Worm (Caenorhabditis elegans): Measurements from ENCODE around the gene C27H5.2.

Gene C27H5.2

DNA sequence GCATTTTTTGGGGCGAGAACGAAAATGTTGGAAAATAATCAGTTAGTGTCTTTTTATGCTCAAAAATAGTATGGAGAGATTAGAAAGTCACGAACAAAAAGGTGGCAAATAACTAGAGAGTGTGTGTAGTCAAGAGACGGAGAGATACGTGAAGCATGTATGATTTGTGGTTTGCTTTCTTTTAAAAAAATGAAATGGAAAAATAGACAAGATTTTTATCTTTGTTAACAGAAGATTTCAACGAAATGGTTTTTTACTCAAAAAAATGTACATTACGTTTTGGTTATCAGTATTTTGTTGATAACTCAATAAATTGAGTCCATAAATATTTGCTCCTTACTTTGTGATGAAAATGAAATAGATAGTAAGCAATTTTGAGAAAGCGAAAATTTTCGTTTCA, 52.8 kb downstream of the C27H5.2 start, which contains the start of gene dhs-7:
Gene dhs-7, minus strand, starts transcription at position 277 of the 400 bp plus-strand sequence.
- TF ChIP-seq nhr-80 (tag; optimal IDR thresholded peaks at IDR 0.05) (peak; percentile 25), tbx-9 (tag; optimal IDR thresholded peaks at IDR 0.05; ENCODE audit: borderline replicate concordance) (no peak), ets-4 (GFP tag; optimal IDR thresholded peaks at IDR 0.05) (no peak)

DNA sequence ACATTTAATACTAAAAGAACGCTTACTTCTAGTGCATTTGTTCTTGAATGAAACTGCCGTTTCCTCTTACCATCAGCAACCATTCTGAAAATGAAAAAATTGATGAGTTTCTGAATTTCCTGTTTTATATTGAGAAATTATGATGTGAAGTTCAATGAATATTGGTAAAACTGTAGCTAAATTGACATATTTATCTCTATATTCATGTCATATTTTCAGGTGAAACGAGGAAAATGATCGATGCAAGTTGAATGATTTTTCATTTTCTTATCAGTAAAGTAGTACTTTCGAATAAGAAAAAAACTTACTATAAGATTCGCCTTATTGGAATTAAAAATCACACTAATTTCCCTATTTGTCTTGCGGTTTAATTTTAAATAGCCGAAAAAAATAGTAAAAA, 54.8 kb downstream of the C27H5.2 start, which contains the start of gene E04F6.15:
Gene E04F6.15, minus strand, starts transcription at position 101 of the 400 bp plus-strand sequence.
- TF ChIP-seq attf-3 (GFP tag; conservative IDR thresholded peaks at IDR 0.05) (no peak), hrde-1 (tag; optimal IDR thresholded peaks at IDR 0.05; ENCODE audit: borderline replicate concordance) (no peak), gei-17 (GFP tag; optimal IDR thresholded peaks at IDR 0.05) (no peak), bed-1 (GFP tag; IDR thresholded peaks at IDR 0.05) (no peak), pbrm-1 (GFP tag; IDR thresholded peaks at IDR 0.05) (no peak), madf-3 (GFP tag; IDR thresholded peaks at IDR 0.05) (no peak), madf-6 (GFP tag; IDR thresholded peaks at IDR 0.05) (no peak), mcd-1 (GFP tag; IDR thresholded peaks at IDR 0.05) (no peak)

Data from whole organism, young adult.